Fruit fly (Drosophila melanogaster) whole organism, embryonic: ENCODE measurements around the gene CG15740.

ENCODE experiments used
- Blimp-1 ChIP-seq: fragments of 200-800 bp; sonication (Bioruptor generic); optimal IDR thresholded peaks from 3 replicates; lab custom pipeline; 2018; ENCODE audit warnings: missing biosample characterization, missing genetic modification characterization, mild to moderate bottlenecking, moderate library complexity, missing genetic modification reagents
- BtbVII ChIP-seq: fragments of 200-800 bp; sonication (Bioruptor generic); optimal IDR thresholded peaks from 3 replicates; lab custom pipeline; 2017; ENCODE audit warnings: missing biosample characterization, mild to moderate bottlenecking, missing genetic modification characterization
- Bteb2 ChIP-seq: fragments of 200-800 bp; sonication (Bioruptor generic); optimal IDR thresholded peaks from 2 replicates; lab custom pipeline; 2016; ENCODE audit warnings: missing biosample characterization, missing genetic modification characterization
- CG10147 ChIP-seq: fragments of 200-800 bp; sonication (Bioruptor generic); optimal IDR thresholded peaks from 2 replicates; lab custom pipeline; 2019; ENCODE audit warnings: missing biosample characterization, mild to moderate bottlenecking, missing genetic modification characterization, moderate library complexity
- CG1024 ChIP-seq: fragments of 200-800 bp; sonication (Bioruptor generic); IDR thresholded peaks from 2 replicates; pipeline ENCODE4 v1.3.6; 2022; ENCODE audit warnings: missing biosample characterization, missing genetic modification characterization
- CG12219 ChIP-seq: fragments of 200-800 bp; sonication (Bioruptor generic); optimal IDR thresholded peaks from 3 replicates; lab custom pipeline; 2018; ENCODE audit warnings: missing biosample characterization, mild to moderate bottlenecking, missing genetic modification characterization
- CG12942 ChIP-seq: fragments of 200-800 bp; sonication (Bioruptor generic); optimal IDR thresholded peaks from 3 replicates; lab custom pipeline; 2016; ENCODE audit warnings: missing biosample characterization, missing genetic modification characterization
- CG13123 ChIP-seq: fragments of 200-800 bp; sonication (Bioruptor generic); optimal IDR thresholded peaks from 2 replicates; lab custom pipeline; 2016; ENCODE audit warnings: missing biosample characterization, missing genetic modification characterization
- CG14710 ChIP-seq: fragments of 200-800 bp; sonication (Bioruptor generic); optimal IDR thresholded peaks from 3 replicates; lab custom pipeline; 2019; ENCODE audit warnings: missing biosample characterization, mild to moderate bottlenecking, missing genetic modification characterization, moderate library complexity
- CG14965 ChIP-seq: fragments of 200-800 bp; sonication (Bioruptor generic); optimal IDR thresholded peaks from 2 replicates; lab custom pipeline; 2016; ENCODE audit warnings: missing biosample characterization, missing genetic modification characterization, borderline replicate concordance
- CG15601 ChIP-seq: fragments of 200-800 bp; sonication (Bioruptor generic); optimal IDR thresholded peaks from 3 replicates; lab custom pipeline; 2019; ENCODE audit warnings: missing biosample characterization, mild to moderate bottlenecking, missing genetic modification characterization, moderate library complexity
- CG17568 ChIP-seq: fragments of 200-800 bp; sonication (Bioruptor generic); optimal IDR thresholded peaks from 2 replicates; lab custom pipeline; 2018; ENCODE audit warnings: missing biosample characterization, mild to moderate bottlenecking, missing genetic modification characterization, moderate library complexity
- CG17829 ChIP-seq: fragments of 200-800 bp; optimal IDR thresholded peaks from 2 replicates; lab custom pipeline; 2019; ENCODE audit warnings: missing biosample characterization, mild to moderate bottlenecking, missing genetic modification characterization, moderate library complexity
- CG1792 ChIP-seq: fragments of 200-800 bp; sonication (Bioruptor generic); optimal IDR thresholded peaks from 2 replicates; lab custom pipeline; 2016; ENCODE audit warnings: missing biosample characterization, missing genetic modification characterization
- CG18619 ChIP-seq: fragments of 200-800 bp; sonication (Bioruptor generic); optimal IDR thresholded peaks from 3 replicates; lab custom pipeline; 2017; ENCODE audit warnings: missing biosample characterization, mild to moderate bottlenecking, missing genetic modification characterization
- CG2129 ChIP-seq: fragments of 200-800 bp; sonication (Bioruptor generic); IDR thresholded peaks from 2 replicates; pipeline ENCODE4 v1.3.6; 2022; ENCODE audit warnings: missing biosample characterization, missing genetic modification characterization; ENCODE audit not compliant: partially characterized antibody
- CG2678 ChIP-seq: fragments of 200-800 bp; sonication (Bioruptor generic); optimal IDR thresholded peaks from 3 replicates; lab custom pipeline; 2019; ENCODE audit warnings: missing biosample characterization, mild to moderate bottlenecking, missing genetic modification characterization, moderate library complexity
- CG32767 ChIP-seq: fragments of 200-800 bp; sonication (Bioruptor generic); IDR thresholded peaks from 2 replicates; pipeline ENCODE4 v1.3.6; 2022; ENCODE audit warnings: missing biosample characterization, missing genetic modification characterization
- CG33213 ChIP-seq: fragments of 200-800 bp; sonication (Bioruptor generic); optimal IDR thresholded peaks from 3 replicates; lab custom pipeline; 2016; ENCODE audit warnings: missing biosample characterization, missing genetic modification characterization
- CG3838 ChIP-seq: fragments of 200-800 bp; sonication (Bioruptor generic); optimal IDR thresholded peaks from 3 replicates; lab custom pipeline; 2016; ENCODE audit warnings: missing biosample characterization, missing genetic modification characterization
- CG4820 ChIP-seq: fragments of 200-800 bp; sonication (Bioruptor generic); optimal IDR thresholded peaks from 3 replicates; lab custom pipeline; 2016; ENCODE audit warnings: missing biosample characterization, missing genetic modification characterization
- CG7745 ChIP-seq: fragments of 200-800 bp; sonication (Bioruptor generic); optimal IDR thresholded peaks from 2 replicates; lab custom pipeline; 2018; ENCODE audit warnings: missing biosample characterization, mild to moderate bottlenecking, missing genetic modification characterization, moderate library complexity
- CG7987 ChIP-seq: fragments of 200-800 bp; sonication (Bioruptor generic); optimal IDR thresholded peaks from 2 replicates; lab custom pipeline; 2018; ENCODE audit warnings: missing biosample characterization, mild to moderate bottlenecking, missing genetic modification characterization, moderate library complexity
- CG9215 ChIP-seq: fragments of 200-800 bp; sonication (Bioruptor generic); IDR thresholded peaks from 2 replicates; pipeline ENCODE4 v1.3.6; 2022; ENCODE audit warnings: missing biosample characterization, missing genetic modification characterization
- CG9932 ChIP-seq: fragments of 200-800 bp; sonication (Bioruptor generic); IDR thresholded peaks from 2 replicates; pipeline ENCODE4 v1.3.6; 2022; ENCODE audit warnings: missing biosample characterization, missing genetic modification characterization
- CHES-1-like ChIP-seq: fragments of 200-800 bp; sonication (Bioruptor generic); optimal IDR thresholded peaks from 2 replicates; lab custom pipeline; 2016; ENCODE audit warnings: missing biosample characterization, missing genetic modification characterization
- Dad ChIP-seq: fragments of 200-800 bp; sonication (Bioruptor generic); optimal IDR thresholded peaks from 3 replicates; lab custom pipeline; 2016; ENCODE audit warnings: missing biosample characterization, missing genetic modification characterization
- Dfd ChIP-seq, 2 experiments: fragments of >200 bp; optimal IDR thresholded peaks; 2 replicates each; lab custom pipeline; 2017; ENCODE audit warnings: missing biosample characterization in 2 of 2, missing genetic modification characterization in 2 of 2
- Dll ChIP-seq: fragments of 200-800 bp; sonication (Bioruptor generic); IDR thresholded peaks from 4 replicates; pipeline ENCODE4 v1.3.6; 2022; ENCODE audit warnings: missing biosample characterization, missing genetic modification characterization; ENCODE audit not compliant: partially characterized antibody
- Eip74EF ChIP-seq, 2 experiments: fragments of 200-800 bp in 1 of 2; fragments of >200 bp in 1 of 2; sonication (Bioruptor generic) in 1 of 2; optimal IDR thresholded peaks; 2 replicates each; lab custom pipeline; 2017 to 2019; ENCODE audit warnings: missing biosample characterization in 2 of 2, missing genetic modification characterization in 2 of 2, mild to moderate bottlenecking in 1 of 2, moderate library complexity in 1 of 2
- Fer1 ChIP-seq: fragments of 200-800 bp; sonication (Bioruptor generic); optimal IDR thresholded peaks from 2 replicates; lab custom pipeline; 2017; ENCODE audit warnings: missing biosample characterization, mild to moderate bottlenecking, missing genetic modification characterization
- Rfx ChIP-seq: fragments of 200-800 bp; sonication (Bioruptor generic); IDR thresholded peaks from 2 replicates; pipeline ENCODE4 v1.3.6; 2022; ENCODE audit warnings: missing biosample characterization, missing genetic modification characterization
- Sox102F ChIP-seq: fragments of 200-800 bp; sonication (Bioruptor generic); optimal IDR thresholded peaks from 2 replicates; lab custom pipeline; 2018; ENCODE audit warnings: missing biosample characterization, mild to moderate bottlenecking, missing genetic modification characterization, moderate library complexity
- TFAM ChIP-seq: fragments of 200-800 bp; sonication (Bioruptor generic); optimal IDR thresholded peaks from 2 replicates; lab custom pipeline; 2017; ENCODE audit warnings: missing biosample characterization, missing genetic modification characterization, inconsistent platforms
- chif ChIP-seq, 2 experiments: fragments of 200-800 bp; sonication (Bioruptor generic); optimal IDR thresholded peaks; 3 replicates each; lab custom pipeline; 2016; ENCODE audit warnings: missing biosample characterization in 2 of 2, missing genetic modification characterization in 2 of 2
- dan ChIP-seq: fragments of 200-800 bp; sonication (Bioruptor generic); IDR thresholded peaks from 2 replicates; pipeline ENCODE4 v1.3.6; 2022; ENCODE audit warnings: missing biosample characterization, missing genetic modification characterization
- dm ChIP-seq: fragments of 200-800 bp; sonication (Bioruptor generic); optimal IDR thresholded peaks from 3 replicates; lab custom pipeline; 2016; ENCODE audit warnings: missing biosample characterization, missing genetic modification characterization
- dysf ChIP-seq: fragments of 200-800 bp; sonication (Bioruptor generic); IDR thresholded peaks from 3 replicates; pipeline ENCODE4 v1.3.6; 2022; ENCODE audit warnings: missing biosample characterization, missing genetic modification characterization
- emc ChIP-seq: fragments of 200-800 bp; sonication (Bioruptor generic); optimal IDR thresholded peaks from 2 replicates; lab custom pipeline; 2016; ENCODE audit warnings: missing biosample characterization, missing genetic modification characterization
- exex ChIP-seq: fragments of 200-800 bp; sonication (Bioruptor generic); optimal IDR thresholded peaks from 4 replicates; lab custom pipeline; 2018; ENCODE audit warnings: missing biosample characterization, mild to moderate bottlenecking, missing genetic modification characterization, moderate library complexity
- gcm ChIP-seq: fragments of 200-800 bp; sonication (Bioruptor generic); optimal IDR thresholded peaks from 2 replicates; lab custom pipeline; 2019; ENCODE audit warnings: missing biosample characterization, mild to moderate bottlenecking, missing genetic modification characterization, moderate library complexity
- gsb ChIP-seq: fragments of 200-800 bp; sonication (Bioruptor generic); IDR thresholded peaks from 2 replicates; pipeline ENCODE4 v1.3.6; 2022; ENCODE audit warnings: missing biosample characterization, missing genetic modification characterization
- gsb-n ChIP-seq: fragments of 200-800 bp; sonication (Bioruptor generic); optimal IDR thresholded peaks from 3 replicates; lab custom pipeline; 2018; ENCODE audit warnings: missing biosample characterization, mild to moderate bottlenecking, missing genetic modification characterization
- ken ChIP-seq: fragments of 200-800 bp; sonication (Bioruptor generic); IDR thresholded peaks from 3 replicates; pipeline ENCODE4 v1.3.6; 2022; ENCODE audit warnings: missing biosample characterization, missing genetic modification characterization
- maf-S ChIP-seq: fragments of 200-800 bp; sonication (Bioruptor generic); optimal IDR thresholded peaks from 2 replicates; lab custom pipeline; 2016; ENCODE audit warnings: missing biosample characterization, missing genetic modification characterization
- ranshi ChIP-seq: fragments of 200-800 bp; sonication (Bioruptor generic); IDR thresholded peaks from 2 replicates; pipeline ENCODE4 v1.3.6; 2022; ENCODE audit warnings: missing biosample characterization, missing genetic modification characterization
- run ChIP-seq: fragments of 200-800 bp; sonication (Bioruptor generic); optimal IDR thresholded peaks from 3 replicates; lab custom pipeline; 2018; ENCODE audit warnings: missing biosample characterization, mild to moderate bottlenecking, missing genetic modification characterization
- sqz ChIP-seq: fragments of 200-800 bp; sonication (Bioruptor generic); optimal IDR thresholded peaks from 3 replicates; lab custom pipeline; 2018; ENCODE audit warnings: missing biosample characterization, mild to moderate bottlenecking, missing genetic modification characterization
- ssp ChIP-seq: fragments of 200-800 bp; sonication (Bioruptor generic); IDR thresholded peaks from 2 replicates; pipeline ENCODE4 v1.3.6; 2022; ENCODE audit warnings: missing biosample characterization, missing genetic modification characterization
- tap ChIP-seq: fragments of 200-800 bp; optimal IDR thresholded peaks from 3 replicates; lab custom pipeline; 2019; ENCODE audit warnings: missing biosample characterization, mild to moderate bottlenecking, missing genetic modification characterization, moderate library complexity
- ttk ChIP-seq: fragments of 200-800 bp; sonication (Bioruptor generic); IDR thresholded peaks from 2 replicates; pipeline ENCODE4 v2.1.2; 2022; ENCODE audit warnings: missing biosample characterization, missing genetic modification characterization

Gene CG15740

DNA sequence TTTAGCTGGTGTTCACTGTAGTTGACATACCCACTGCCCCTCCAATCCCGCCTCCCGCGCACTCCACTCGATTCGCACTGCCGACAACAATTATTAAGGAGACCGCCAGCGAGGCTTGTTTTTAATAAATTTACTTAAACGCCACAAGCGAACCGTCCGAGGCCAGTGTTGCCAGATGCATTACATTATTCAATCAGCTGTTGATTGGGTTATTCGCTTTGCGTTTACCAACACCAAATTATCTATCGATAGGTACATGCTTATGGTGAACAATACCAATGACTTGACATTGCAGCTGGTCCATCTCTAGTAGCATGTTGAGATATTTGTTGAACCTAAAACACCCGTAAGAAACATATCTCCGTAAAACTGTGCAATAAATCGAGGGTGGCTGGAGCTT is 41.1 kb upstream of the CG15740 start, which contains the start of the genes CG10353 and SelG (continued):
- peak; percentile 45 for TF ChIP-seq CG7987
- no peak for TF ChIP-seq dan (GFP tag; lab: Robert Waterston, UW)
- peak; percentile 65 for TF ChIP-seq dm (GFP tag; lab: Kevin White, UChicago)
- peak; percentile 13 for TF ChIP-seq CG2678 (tag; lab: Kevin White, UChicago)
- TF ChIP-seq Dad = peak; percentile 60
- TF ChIP-seq TFAM (GFP tag; lab: Kevin White, UChicago) = no peak
- peak; percentile 47 for TF ChIP-seq CG15601 (tag; lab: Kevin White, UChicago)
- TF ChIP-seq CG7745 = no peak
- no peak for TF ChIP-seq ranshi (GFP tag; lab: Robert Waterston, UW)
- no peak for TF ChIP-seq CG13123 (GFP tag; lab: Kevin White, UChicago)
- peak; percentile 52 for TF ChIP-seq CG14710
- TF ChIP-seq ken = no peak
- peak; percentile 78 for TF ChIP-seq Dll
- no peak for TF ChIP-seq ssp (GFP tag; lab: Robert Waterston, UW)
- no peak for TF ChIP-seq gsb-n (tag; lab: Kevin White, UChicago)
- no peak for TF ChIP-seq gsb (GFP tag; lab: Robert Waterston, UW)
- no peak for TF ChIP-seq Sox102F (GFP tag; lab: Kevin White, UChicago)
- no peak for TF ChIP-seq emc (GFP tag; lab: Kevin White, UChicago)
- TF ChIP-seq CG12942 (GFP tag; lab: Kevin White, UChicago) = peak; percentile 36
- 0 out of 2 replicates have a peak, but pooled peaks have one; percentile 14 for TF ChIP-seq CG9215 (GFP tag; lab: Robert Waterston, UW)
- no peak for TF ChIP-seq CG17568 (GFP tag; lab: Kevin White, UChicago)
- no peak for TF ChIP-seq BtbVII (GFP tag; lab: Kevin White, UChicago)
- TF ChIP-seq ttk (GFP tag; lab: Robert Waterston, UW) = no peak
- no peak for TF ChIP-seq CG12219 (GFP tag; lab: Kevin White, UChicago)
- peak; percentile 44 for TF ChIP-seq maf-S
- peak; percentile 24 for TF ChIP-seq CG1792 (GFP tag; lab: Kevin White, UChicago)
- TF ChIP-seq exex (tag; lab: Kevin White, UChicago) = peak; percentile 11
- peak; percentile 18 to 26 for TF ChIP-seq chif (GFP tag; optimal IDR thresholded peaks at IDR 0.05; lab: Kevin White, UChicago)
- TF ChIP-seq gcm (GFP tag; lab: Kevin White, UChicago) = no peak
- no peak for TF ChIP-seq CG18619
- TF ChIP-seq CG17829 (tag; lab: Kevin White, UChicago) = peak; percentile 51
- no peak for TF ChIP-seq CG3838 (GFP tag; lab: Kevin White, UChicago)
- no peak for TF ChIP-seq Dfd (GFP tag; optimal IDR thresholded peaks at IDR 0.05; lab: Kevin White, UChicago)
- peak; percentile 41 for TF ChIP-seq Bteb2
- no peak for TF ChIP-seq dysf (GFP tag; lab: Robert Waterston, UW)
- TF ChIP-seq tap (tag; lab: Kevin White, UChicago) = no peak
- peak; percentile 44 for TF ChIP-seq Fer1
- no peak for TF ChIP-seq Eip74EF (GFP tag; optimal IDR thresholded peaks at IDR 0.05; lab: Kevin White, UChicago)
- TF ChIP-seq run = no peak
- no peak for TF ChIP-seq Blimp-1 (GFP tag; lab: Kevin White, UChicago)
- TF ChIP-seq CG14965 = no peak
- peak; percentile 67 for TF ChIP-seq CG9932
- no peak for TF ChIP-seq CG4820
- peak; percentile 57 for TF ChIP-seq CG33213 (GFP tag; lab: Kevin White, UChicago)
- TF ChIP-seq Rfx (GFP tag; lab: Robert Waterston, UW) = peak; percentile 59
- no peak for TF ChIP-seq CG32767 (GFP tag; lab: Robert Waterston, UW)
- TF ChIP-seq CG1024 (GFP tag; lab: Robert Waterston, UW) = no peak
- no peak for TF ChIP-seq CG10147 (GFP tag; lab: Kevin White, UChicago)
- TF ChIP-seq sqz = peak; percentile 21
- TF ChIP-seq CHES-1-like (GFP tag; lab: Kevin White, UChicago) = peak; percentile 70
- TF ChIP-seq CG2129 (GFP tag; lab: Robert Waterston, UW) = peak; percentile 52
